Worm (Caenorhabditis elegans) whole organism, late embryonic: ENCODE data around the gene scl-1.

Source experiments
- ceh-24 ChIP-seq: sonication (generic microtip); optimal IDR thresholded peaks from 2 replicates; lab custom pipeline; 2016; ENCODE audit warnings: mild to moderate bottlenecking, missing genetic modification characterization, missing compliant biosample characterization
- lin-11 ChIP-seq: fragments of 200-800 bp; sonication (Bioruptor generic); optimal IDR thresholded peaks from 2 replicates; lab custom pipeline; 2018; ENCODE audit warnings: mild to moderate bottlenecking, missing genetic modification characterization, missing compliant biosample characterization

ce11 chrIV:13068451-13068850 is 12.3 kb downstream of the scl-1 start, which contains the start of gene scl-6:
- TF ChIP-seq ceh-24 (tag; lab: Kevin White, UChicago) (no peak), lin-11 (tag; lab: Kevin White, UChicago) (no peak)
